Fruit fly (Drosophila melanogaster) whole organism, wandering third instar larva: ENCODE measurements around the gene Asciz.
A peak's percentile ranks its signal among the peaks of the same experiment; 100 is the strongest.

Source experiments
- Abd-B ChIP-seq: fragments of >200 bp; optimal IDR thresholded peaks from 2 replicates; lab custom pipeline; 2017; ENCODE audit warnings: missing biosample characterization, missing genetic modification characterization
- CG9705 ChIP-seq: fragments of 200-800 bp; sonication (Bioruptor generic); optimal IDR thresholded peaks from 2 replicates; lab custom pipeline; 2018; ENCODE audit warnings: missing biosample characterization, mild to moderate bottlenecking, missing genetic modification characterization
- Hr78 ChIP-seq: fragments of >200 bp; optimal IDR thresholded peaks from 2 replicates; lab custom pipeline; 2017; ENCODE audit warnings: missing biosample characterization, missing genetic modification characterization
- Jra ChIP-seq: sonication (Bioruptor generic); optimal IDR thresholded peaks from 2 replicates; lab custom pipeline; 2016; ENCODE audit warnings: missing biosample characterization, missing genetic modification characterization
- Mio ChIP-seq: sonication (Bioruptor generic); optimal IDR thresholded peaks from 2 replicates; lab custom pipeline; 2016; ENCODE audit warnings: missing biosample characterization, missing genetic modification characterization
- Myc ChIP-seq: fragments of >200 bp; optimal IDR thresholded peaks from 2 replicates; lab custom pipeline; 2017
- N ChIP-seq: fragments of >200 bp; optimal IDR thresholded peaks from 2 replicates; lab custom pipeline; 2018; ENCODE audit warnings: missing biosample characterization, missing external identifiers, missing genetic modification characterization
- Rel ChIP-seq, 2 experiments: fragments of 200-800 bp; sonication (Bioruptor generic) in 1 of 2; optimal IDR thresholded peaks; 2 replicates in 1 of 2; 3 replicates in 1 of 2; lab custom pipeline; 2016 to 2019; ENCODE audit warnings: mild to moderate bottlenecking in 2 of 2, missing biosample characterization in 2 of 2, missing genetic modification characterization in 2 of 2, moderate library complexity in 1 of 2
- br ChIP-seq: fragments of 200-800 bp; sonication (Bioruptor generic); optimal IDR thresholded peaks from 2 replicates; lab custom pipeline; 2016; ENCODE audit warnings: missing biosample characterization, missing genetic modification characterization
- dl ChIP-seq, 2 experiments: fragments of 175-275, 200-275 bp in 1 of 2; fragments of 200-275 bp in 1 of 2; sonication (Bioruptor generic); optimal IDR thresholded peaks; lab custom pipeline; 2018; ENCODE audit warnings: mild to moderate bottlenecking in 2 of 2, missing biosample characterization in 2 of 2, missing genetic modification characterization in 2 of 2, moderate library complexity in 2 of 2; ENCODE audit not compliant: partially characterized antibody in 2 of 2, insufficient read depth in 1 of 2
- psq ChIP-seq: fragments of 200-800 bp; sonication (Bioruptor generic); optimal IDR thresholded peaks from 3 replicates; lab custom pipeline; 2017; ENCODE audit warnings: missing biosample characterization, mild to moderate bottlenecking, missing genetic modification characterization, moderate library complexity
- tai ChIP-seq: sonication (Bioruptor generic); optimal IDR thresholded peaks from 2 replicates; lab custom pipeline; 2016; ENCODE audit warnings: missing biosample characterization, missing genetic modification characterization

DNA sequence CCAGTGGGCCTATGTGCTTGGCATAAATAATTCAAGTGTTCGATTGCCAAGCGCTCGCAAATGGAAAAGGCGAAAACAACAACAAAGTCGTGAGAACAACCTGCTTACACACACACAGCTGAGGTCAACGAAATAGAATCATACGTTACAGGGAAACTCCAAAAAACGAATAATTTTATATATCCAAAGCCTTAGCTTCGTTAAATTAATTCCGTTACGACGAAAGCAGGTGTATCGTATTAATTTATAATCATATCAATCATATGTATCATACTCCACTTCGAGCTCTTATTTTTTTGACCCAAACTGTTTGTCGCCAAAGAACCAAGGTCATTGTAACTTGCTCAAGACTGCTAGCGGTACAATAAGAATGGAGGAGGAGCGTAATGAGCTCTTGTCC, 13.4 kb upstream of the Asciz start:
- TF ChIP-seq Jra (GFP tag; lab: Kevin White, UChicago) (no peak), Rel (GFP tag; optimal IDR thresholded peaks at IDR 0.05; lab: Kevin White, UChicago) (peak; percentile 64), Rel (tag; optimal IDR thresholded peaks at IDR 0.05; lab: Kevin White, UChicago) (no peak), Myc (lab: Kevin White, UChicago) (no peak), br (GFP tag; lab: Kevin White, UChicago) (peak; percentile 90), dl (GFP tag; optimal IDR thresholded peaks at IDR 0.05; lab: Kevin White, UChicago; ENCODE audit: insufficient read depth in 1 of 2, partially characterized antibody in 2 of 2) (no peak), Abd-B (GFP tag; lab: Kevin White, UChicago) (no peak), psq (GFP tag; lab: Kevin White, UChicago) (peak; percentile 75), CG9705 (peak; percentile 48), N (GFP tag; lab: Kevin White, UChicago) (no peak), Hr78 (GFP tag; lab: Kevin White, UChicago) (no peak), tai (GFP tag; lab: Kevin White, UChicago) (no peak), Mio (GFP tag; lab: Kevin White, UChicago) (no peak)
